Worm (Caenorhabditis elegans) whole organism, L2 larva: ENCODE measurements around the gene Y56A3A.31.

Source experiments
- F13H6.1 ChIP-seq: sonication (generic microtip); optimal IDR thresholded peaks from 2 replicates; lab custom pipeline; 2016; ENCODE audit warnings: missing genetic modification characterization, missing compliant biosample characterization
- R02D3.7 ChIP-seq: fragments of 150-350 bp; optimal IDR thresholded peaks from 2 replicates; lab custom pipeline; 2014; ENCODE audit warnings: missing biosample characterization, missing genetic modification characterization
- Y55F3AM.14 ChIP-seq: fragments of 200-800 bp; sonication (Bioruptor generic); optimal IDR thresholded peaks from 2 replicates; lab custom pipeline; 2018; ENCODE audit warnings: mild to moderate bottlenecking, missing genetic modification characterization, missing compliant biosample characterization
- alr-1 ChIP-seq: fragments of 150-350 bp; optimal IDR thresholded peaks from 2 replicates; lab custom pipeline; 2014; ENCODE audit warnings: missing biosample characterization, missing genetic modification characterization
- aly-2 ChIP-seq: fragments of 150-350 bp; optimal IDR thresholded peaks from 2 replicates; lab custom pipeline; 2014; ENCODE audit warnings: missing biosample characterization, missing genetic modification characterization
- blmp-1 ChIP-seq: sonication (generic microtip); optimal IDR thresholded peaks from 2 replicates; lab custom pipeline; 2017; ENCODE audit warnings: missing genetic modification characterization, mild to moderate bottlenecking, missing compliant biosample characterization, antibody characterized with exemption, moderate library complexity; ENCODE audit not compliant: insufficient read depth
- ceh-16 ChIP-seq: fragments of 150-350 bp; optimal IDR thresholded peaks from 2 replicates; lab custom pipeline; 2014; ENCODE audit warnings: missing biosample characterization, missing genetic modification characterization
- ceh-82 ChIP-seq: fragments of 150-350 bp; optimal IDR thresholded peaks from 2 replicates; lab custom pipeline; 2014; ENCODE audit warnings: missing biosample characterization, missing genetic modification characterization
- crh-2 ChIP-seq: sonication (generic microtip); optimal IDR thresholded peaks from 2 replicates; lab custom pipeline; 2017; ENCODE audit warnings: missing biosample characterization, missing genetic modification characterization
- elt-1 ChIP-seq: fragments of 150-350 bp; optimal IDR thresholded peaks from 2 replicates; lab custom pipeline; 2014; ENCODE audit warnings: missing biosample characterization, missing genetic modification characterization
- elt-3 ChIP-seq: sonication (generic microtip); optimal IDR thresholded peaks from 2 replicates; lab custom pipeline; 2017; ENCODE audit warnings: missing biosample characterization, missing genetic modification characterization
- fos-1 ChIP-seq: fragments of 150-350 bp; optimal IDR thresholded peaks from 2 replicates; lab custom pipeline; 2014; ENCODE audit warnings: missing biosample characterization, missing genetic modification characterization
- gmeb-1 ChIP-seq: fragments of 150-350 bp; optimal IDR thresholded peaks from 2 replicates; lab custom pipeline; 2014; ENCODE audit warnings: missing biosample characterization, missing genetic modification characterization
- lin-11 ChIP-seq: fragments of 150-350 bp; sonication (generic microtip); optimal IDR thresholded peaks from 2 replicates; lab custom pipeline; 2014; ENCODE audit warnings: missing biosample characterization, missing genetic modification characterization, inconsistent platforms, mixed read lengths
- lin-13 ChIP-seq: fragments of 150-350 bp; optimal IDR thresholded peaks from 2 replicates; lab custom pipeline; 2014; ENCODE audit warnings: missing biosample characterization, missing genetic modification reagents, missing genetic modification characterization
- lin-39 ChIP-seq: fragments of 150-350 bp; optimal IDR thresholded peaks from 2 replicates; lab custom pipeline; 2014; ENCODE audit warnings: missing biosample characterization, missing genetic modification reagents, missing genetic modification characterization
- lsy-2 ChIP-seq, 2 experiments: fragments of 150-350 bp in 1 of 2; sonication (generic microtip) in 1 of 2; optimal IDR thresholded peaks; 2 replicates each; lab custom pipeline; 2014 to 2017; ENCODE audit warnings: missing biosample characterization in 2 of 2, missing genetic modification characterization in 2 of 2
- mab-5 ChIP-seq: fragments of 150-350 bp; optimal IDR thresholded peaks from 2 replicates; lab custom pipeline; 2014; ENCODE audit warnings: missing biosample characterization, missing genetic modification characterization
- mdl-1 ChIP-seq, 2 experiments: fragments of 150-350 bp in 1 of 2; sonication (generic microtip) in 1 of 2; optimal IDR thresholded peaks; 2 replicates each; lab custom pipeline; 2017; ENCODE audit warnings: missing biosample characterization in 2 of 2, missing genetic modification characterization in 2 of 2
- nhr-10 ChIP-seq: sonication (generic microtip); optimal IDR thresholded peaks from 2 replicates; lab custom pipeline; 2017; ENCODE audit warnings: missing biosample characterization, missing genetic modification characterization
- nhr-11 ChIP-seq: fragments of 150-350 bp; optimal IDR thresholded peaks from 2 replicates; lab custom pipeline; 2014; ENCODE audit warnings: missing biosample characterization, missing genetic modification characterization
- nhr-12 ChIP-seq: fragments of 150-350 bp; optimal IDR thresholded peaks from 2 replicates; lab custom pipeline; 2014; ENCODE audit warnings: missing biosample characterization, missing genetic modification characterization
- nhr-129 ChIP-seq: fragments of 150-350 bp; optimal IDR thresholded peaks from 2 replicates; lab custom pipeline; 2014; ENCODE audit warnings: missing biosample characterization, missing genetic modification characterization
- nhr-21 ChIP-seq: fragments of 150-350 bp; optimal IDR thresholded peaks from 2 replicates; lab custom pipeline; 2014; ENCODE audit warnings: missing biosample characterization, missing genetic modification characterization
- nhr-23 ChIP-seq: fragments of 150-350 bp; optimal IDR thresholded peaks from 2 replicates; lab custom pipeline; 2014; ENCODE audit warnings: missing biosample characterization, missing genetic modification reagents, missing genetic modification characterization
- nhr-237 ChIP-seq: fragments of 150-350 bp; optimal IDR thresholded peaks from 2 replicates; lab custom pipeline; 2014; ENCODE audit warnings: missing biosample characterization, missing genetic modification characterization
- nhr-25 ChIP-seq: fragments of 150-350 bp; sonication (generic microtip); optimal IDR thresholded peaks from 3 replicates; lab custom pipeline; 2014; ENCODE audit warnings: missing biosample characterization, missing genetic modification characterization
- nhr-6 ChIP-seq: fragments of 150-350 bp; optimal IDR thresholded peaks from 2 replicates; lab custom pipeline; 2014; ENCODE audit warnings: missing biosample characterization, missing genetic modification characterization
- peb-1 ChIP-seq: fragments of 150-350 bp; optimal IDR thresholded peaks from 2 replicates; lab custom pipeline; 2014; ENCODE audit warnings: missing biosample characterization, missing genetic modification characterization
- sem-4 ChIP-seq: fragments of 150-350 bp; optimal IDR thresholded peaks from 2 replicates; lab custom pipeline; 2014; ENCODE audit warnings: missing biosample characterization, missing genetic modification reagents, missing genetic modification characterization
- skn-1 ChIP-seq: sonication (generic microtip); optimal IDR thresholded peaks from 2 replicates; lab custom pipeline; 2017; ENCODE audit warnings: missing biosample characterization, missing genetic modification characterization
- sma-3 ChIP-seq: sonication (generic microtip); optimal IDR thresholded peaks from 2 replicates; lab custom pipeline; 2016; ENCODE audit warnings: missing genetic modification reagents, missing genetic modification characterization, missing compliant biosample characterization
- sma-9 ChIP-seq, 2 experiments: fragments of 150-350 bp in 1 of 2; sonication (generic microtip) in 1 of 2; optimal IDR thresholded peaks; 2 replicates each; lab custom pipeline; 2014 to 2016; ENCODE audit warnings: missing genetic modification characterization in 2 of 2, mild to moderate bottlenecking in 1 of 2, missing biosample characterization in 1 of 2, missing compliant biosample characterization in 1 of 2, missing genetic modification reagents in 1 of 2, moderate library complexity in 1 of 2
- snpc-4 ChIP-seq: fragments of 150-350 bp; optimal IDR thresholded peaks from 2 replicates; lab custom pipeline; 2014; ENCODE audit warnings: missing biosample characterization, missing genetic modification characterization
- unc-39 ChIP-seq: fragments of 150-350 bp; optimal IDR thresholded peaks from 2 replicates; lab custom pipeline; 2014; ENCODE audit warnings: missing biosample characterization, missing genetic modification characterization
- unc-55 ChIP-seq: fragments of 150-350 bp; sonication (generic microtip); optimal IDR thresholded peaks from 3 replicates; lab custom pipeline; 2014; ENCODE audit warnings: missing biosample characterization, missing genetic modification reagents, missing genetic modification characterization
- unc-62 ChIP-seq: fragments of 150-350 bp; optimal IDR thresholded peaks from 2 replicates; lab custom pipeline; 2014; ENCODE audit warnings: missing biosample characterization, missing genetic modification reagents, missing genetic modification characterization
- zag-1 ChIP-seq: fragments of 150-350 bp; optimal IDR thresholded peaks from 2 replicates; lab custom pipeline; 2014; ENCODE audit warnings: missing biosample characterization, missing genetic modification characterization
- ztf-1 ChIP-seq: fragments of 200-800 bp; sonication (Bioruptor generic); conservative IDR thresholded peaks from 2 replicates; pipeline ENCODE4 v1.3.6; 2022; ENCODE audit warnings: missing genetic modification characterization, missing compliant biosample characterization
- ztf-4 ChIP-seq: fragments of 150-350 bp; optimal IDR thresholded peaks from 2 replicates; lab custom pipeline; 2014; ENCODE audit warnings: missing biosample characterization, missing genetic modification characterization

Gene Y56A3A.31

DNA sequence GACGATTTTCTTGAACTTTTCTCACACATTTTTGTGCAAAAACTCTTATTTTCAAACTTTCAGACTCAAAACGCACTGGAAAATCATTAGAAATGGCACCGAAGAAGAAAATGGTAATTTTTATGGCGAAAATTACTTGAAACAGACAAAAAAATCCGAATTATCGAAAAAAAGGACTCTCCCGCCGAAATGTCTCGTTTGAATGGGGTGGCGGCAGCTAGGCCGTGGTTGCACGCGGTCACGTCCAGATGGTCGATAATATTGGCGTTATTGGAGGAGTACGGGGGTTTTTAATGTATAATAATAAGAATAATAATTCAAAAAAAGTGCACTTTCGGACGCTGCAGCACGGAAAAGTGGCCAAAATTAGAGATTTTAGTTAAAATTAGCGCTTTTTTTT is at the start of gene Y56A3A.31:
Y56A3A.31 (plus strand) TSS at position 64 of the 400 bp plus-strand sequence.
- no peak for TF ChIP-seq unc-62 (GFP tag; lab: Kevin White, UChicago)
- no peak for TF ChIP-seq fos-1 (tag; lab: Kevin White, UChicago)
- peak; percentile 1 for TF ChIP-seq unc-55 (GFP tag; lab: Kevin White, UChicago)
- TF ChIP-seq lsy-2 (tag; optimal IDR thresholded peaks at IDR 0.05; lab: Kevin White, UChicago), result no peak
- TF ChIP-seq gmeb-1, result peak; percentile 59

DNA sequence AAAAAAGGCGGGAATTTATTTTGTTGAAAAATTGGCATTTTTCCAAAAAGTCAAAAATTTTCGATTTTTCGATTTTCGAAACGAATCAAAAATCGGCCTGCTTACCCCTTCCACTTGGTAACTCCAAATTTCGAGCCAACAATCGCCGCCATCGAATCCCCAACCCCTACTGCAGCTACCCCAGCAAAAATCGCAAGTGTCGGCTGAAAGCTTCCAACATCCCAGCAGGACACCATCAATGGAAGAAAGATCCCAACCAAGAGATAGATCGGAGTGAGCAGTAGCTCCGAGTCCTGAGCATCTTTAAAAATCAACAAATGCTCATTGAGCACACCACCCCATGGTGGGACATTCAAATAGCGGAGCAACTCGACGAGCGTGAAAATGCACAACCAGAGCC is 43.4 kb upstream of the Y56A3A.31 start:
- no peak for TF ChIP-seq unc-55 (GFP tag; lab: Kevin White, UChicago)
- TF ChIP-seq snpc-4, result no peak
- TF ChIP-seq fos-1 (tag; lab: Kevin White, UChicago), result no peak
- TF ChIP-seq nhr-11, result no peak
- no peak for TF ChIP-seq lin-39 (tag; lab: Kevin White, UChicago)
- TF ChIP-seq mab-5 (tag; lab: Kevin White, UChicago), result no peak
- TF ChIP-seq elt-1, result no peak
- TF ChIP-seq nhr-129 (tag; lab: Kevin White, UChicago), result no peak
- TF ChIP-seq nhr-21, result no peak
- no peak for TF ChIP-seq gmeb-1
- TF ChIP-seq nhr-23 (tag; lab: Kevin White, UChicago), result no peak
- TF ChIP-seq R02D3.7 (tag; lab: Kevin White, UChicago), result no peak
- no peak for TF ChIP-seq F13H6.1 (tag; lab: Kevin White, UChicago)
- TF ChIP-seq unc-62 (GFP tag; lab: Kevin White, UChicago), result no peak
- TF ChIP-seq nhr-25, result no peak
- TF ChIP-seq, all 48 proteins: peak for 0

DNA sequence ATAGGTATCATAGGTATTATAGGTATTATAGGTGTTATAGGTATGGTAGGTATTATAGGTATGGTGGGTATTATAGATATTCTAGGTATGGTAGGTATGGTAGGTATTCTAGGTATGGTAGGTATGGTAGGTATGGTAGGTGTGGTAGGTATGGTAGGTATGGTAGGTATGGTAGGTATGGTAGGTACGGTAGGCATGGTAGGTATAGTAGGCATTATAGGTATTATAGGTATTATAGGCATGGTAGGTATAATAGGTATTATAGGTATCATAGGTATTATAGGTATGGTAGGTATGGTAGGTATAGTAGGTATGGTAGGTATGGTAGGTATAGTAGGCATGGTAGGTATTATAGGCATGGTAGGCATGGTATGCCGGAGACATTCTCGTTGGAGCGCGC is 42.3 kb upstream of the Y56A3A.31 start:
- TF ChIP-seq blmp-1 (tag; lab: Kevin White, UChicago) (no peak), peb-1 (tag; lab: Kevin White, UChicago) (no peak), alr-1 (tag; lab: Kevin White, UChicago) (no peak), sem-4 (tag; lab: Kevin White, UChicago) (no peak), nhr-11 (no peak), lin-39 (tag; lab: Kevin White, UChicago) (no peak), snpc-4 (no peak), mab-5 (tag; lab: Kevin White, UChicago) (no peak), skn-1 (no peak), ztf-1 (GFP tag; lab: Robert Waterston, UW) (no peak), nhr-23 (tag; lab: Kevin White, UChicago) (no peak), unc-62 (GFP tag; lab: Kevin White, UChicago) (no peak), nhr-237 (tag; lab: Kevin White, UChicago) (no peak), nhr-10 (no peak), zag-1 (no peak), sma-3 (GFP tag; lab: Kevin White, UChicago) (no peak), ceh-82 (tag; lab: Kevin White, UChicago) (no peak), sma-9 (GFP tag; optimal IDR thresholded peaks at IDR 0.05; lab: Kevin White, UChicago) (no peak), sma-9 (tag; optimal IDR thresholded peaks at IDR 0.05; lab: Kevin White, UChicago) (no peak), elt-3 (no peak)

DNA sequence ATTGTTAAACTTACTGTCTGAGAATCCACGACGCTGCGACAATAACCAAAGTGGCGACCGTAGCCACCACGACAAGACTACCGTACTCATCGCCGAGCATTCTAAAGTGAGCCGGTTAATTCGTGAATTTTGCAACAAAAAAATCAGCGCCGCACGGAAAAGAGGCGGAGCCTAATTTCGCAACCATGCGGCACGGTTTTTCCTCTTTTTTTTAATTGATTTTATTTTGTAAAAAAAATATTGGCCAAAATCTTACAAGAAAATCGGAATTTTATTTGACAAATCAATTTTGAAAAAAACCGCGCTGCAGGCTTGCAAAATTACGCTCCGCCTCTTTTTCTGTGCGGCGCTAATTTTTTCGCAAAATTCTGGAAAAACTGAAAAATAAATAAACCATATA is 40.7 kb upstream of the Y56A3A.31 start, which contains the start of gene dolk-1:
dolk-1 (minus strand) TSS at position 101 of the 400 bp plus-strand sequence.
- TF ChIP-seq nhr-6, result no peak
- TF ChIP-seq lin-39 (tag; lab: Kevin White, UChicago), result no peak
- TF ChIP-seq nhr-12 (tag; lab: Kevin White, UChicago), result no peak
- TF ChIP-seq nhr-25, result no peak
- TF ChIP-seq, all 48 proteins: peak for 0

DNA sequence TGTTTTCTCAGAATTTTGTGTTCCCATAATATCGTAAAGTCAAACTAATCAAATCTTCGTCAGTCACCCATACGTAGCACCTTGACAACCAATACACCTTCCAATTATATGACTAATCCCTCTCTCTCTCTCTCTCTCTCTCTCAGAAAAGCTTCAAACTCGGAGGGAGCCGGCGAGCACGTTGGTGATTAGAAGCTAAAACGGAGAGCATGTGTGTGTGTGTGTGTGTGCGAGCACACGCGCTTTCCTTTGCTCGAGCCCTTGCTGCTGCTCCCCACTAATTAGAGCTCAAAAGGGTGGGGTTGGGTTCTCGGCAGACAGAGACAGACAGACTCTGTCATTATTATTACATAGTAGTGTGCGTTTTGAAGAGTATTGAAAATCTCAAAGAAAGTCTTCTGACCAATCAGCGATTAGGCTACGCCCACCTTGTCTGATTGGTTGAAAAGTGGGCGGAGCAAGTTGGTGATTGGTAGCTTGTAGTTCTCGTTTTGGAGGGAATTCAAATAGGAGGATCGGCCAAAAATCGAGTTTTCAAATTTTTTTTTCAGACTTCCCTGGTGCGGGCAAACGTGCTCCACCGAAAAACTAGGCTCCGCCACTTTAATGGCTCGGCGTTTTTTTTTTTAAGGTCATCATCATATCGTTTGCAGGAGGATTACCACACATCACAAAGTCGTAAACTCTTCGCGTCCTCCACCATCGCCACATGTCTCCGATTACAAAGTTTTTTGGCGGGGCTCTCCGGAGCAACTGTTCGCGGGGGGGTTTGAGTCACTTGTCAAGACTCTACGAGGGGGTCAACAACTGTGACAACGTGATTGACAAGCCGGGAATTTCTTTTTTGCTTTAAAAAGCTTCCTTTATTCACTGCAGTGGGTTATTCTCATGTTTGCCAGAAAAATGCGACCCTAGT is 39.0 kb upstream of the Y56A3A.31 start:
- TF ChIP-seq nhr-129 (tag; lab: Kevin White, UChicago) (no peak), lin-39 (tag; lab: Kevin White, UChicago) (no peak), ceh-16 (tag; lab: Kevin White, UChicago) (no peak), lin-11 (tag; lab: Kevin White, UChicago) (no peak), nhr-237 (tag; lab: Kevin White, UChicago) (no peak), peb-1 (tag; lab: Kevin White, UChicago) (no peak), fos-1 (tag; lab: Kevin White, UChicago) (no peak), ztf-4 (tag; lab: Kevin White, UChicago) (no peak), lsy-2 (tag; optimal IDR thresholded peaks at IDR 0.05; lab: Kevin White, UChicago) (peak in 1 of 2 experiments; percentile 9), unc-62 (GFP tag; lab: Kevin White, UChicago) (no peak), lin-13 (no peak), nhr-11 (no peak), mab-5 (tag; lab: Kevin White, UChicago) (no peak), crh-2 (tag; lab: Kevin White, UChicago) (no peak), nhr-21 (peak; percentile 8), ceh-82 (tag; lab: Kevin White, UChicago) (no peak), Y55F3AM.14 (peak; percentile 10), mdl-1 (tag; optimal IDR thresholded peaks at IDR 0.05; lab: Kevin White, UChicago) (peak in 1 of 2 experiments; percentile 2), aly-2 (tag; lab: Kevin White, UChicago) (no peak), ztf-1 (GFP tag; lab: Robert Waterston, UW) (no peak), gmeb-1 (no peak), unc-39 (tag; lab: Kevin White, UChicago) (no peak), elt-3 (no peak), nhr-12 (tag; lab: Kevin White, UChicago) (no peak), sem-4 (tag; lab: Kevin White, UChicago) (peak; percentile 30), nhr-6 (no peak)
